Worm (Caenorhabditis elegans): ENCODE results near the gene nhr-199.

DNA sequence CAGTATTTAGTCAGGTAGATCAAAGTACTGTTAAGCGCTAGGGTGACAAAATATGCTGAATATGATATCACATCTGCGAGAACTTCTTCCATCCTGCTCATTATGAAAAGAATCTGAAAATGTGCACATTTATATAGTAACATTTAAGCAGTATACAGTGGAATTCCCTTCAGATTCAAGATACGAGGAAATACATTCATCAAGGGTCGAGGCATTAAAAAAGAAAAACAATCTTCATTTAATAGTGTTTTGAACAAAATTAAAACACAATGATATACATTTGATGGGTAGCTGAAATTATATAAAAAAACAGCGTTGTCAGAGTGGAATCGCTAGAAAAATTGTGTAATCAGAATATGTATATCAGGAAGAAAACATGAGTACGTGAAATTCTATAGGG lies 36.0 kb upstream of the nhr-199 start, which contains the start of gene str-27:
- no peak for TF ChIP-seq ztf-23 (GFP tag; IDR thresholded peaks at IDR 0.05)
- TF ChIP-seq flt-1 (GFP tag; IDR thresholded peaks at IDR 0.05) = no peak
- TF ChIP-seq ztf-29 (GFP tag; IDR thresholded peaks at IDR 0.05) = no peak
- TF ChIP-seq cog-1 (tag; optimal IDR thresholded peaks at IDR 0.05) = no peak
- TF ChIP-seq T22C8.4 (GFP tag; IDR thresholded peaks at IDR 0.05) = no peak
